Fruit fly (Drosophila melanogaster): ENCODE data around the gene CG42526.

CG42526 gene

DNA sequence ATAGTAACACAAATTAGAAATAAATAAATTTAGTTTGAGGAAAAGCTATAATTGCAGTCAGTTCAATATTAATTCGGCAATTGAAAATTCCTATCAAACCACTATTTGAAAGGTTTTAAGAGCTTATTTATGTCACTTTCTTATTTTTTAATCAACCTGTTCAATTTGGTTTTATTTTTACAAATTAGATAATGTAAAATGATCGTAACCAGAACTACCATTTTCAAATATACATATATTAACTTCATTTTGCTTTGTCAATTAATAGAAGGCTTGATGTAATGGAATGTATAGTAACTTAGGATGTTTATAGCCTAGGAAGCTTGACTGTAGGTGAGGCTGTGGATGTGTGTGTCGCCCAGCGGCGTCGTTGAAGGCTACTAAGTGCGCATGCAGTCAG lies 31.4 kb upstream of the CG42526 start (continued):
- TF ChIP-seq CG6683 (GFP tag; optimal IDR thresholded peaks at IDR 0.05) (no peak), wor (GFP tag; IDR thresholded peaks at IDR 0.05) (no peak), CG2120 (GFP tag; optimal IDR thresholded peaks at IDR 0.05) (peak; percentile 47), Hsf (GFP tag; optimal IDR thresholded peaks at IDR 0.05) (peak; percentile 8), Ptx1 (GFP tag; IDR thresholded peaks at IDR 0.05) (0 out of 2 replicates have a peak, but pooled peaks have one; percentile 23), nerfin-1 (tag; optimal IDR thresholded peaks at IDR 0.05) (peak; percentile 34), Hand (GFP tag; optimal IDR thresholded peaks at IDR 0.05) (peak; percentile 54), CG42726 (GFP tag; IDR thresholded peaks at IDR 0.05; ENCODE audit: partially characterized antibody) (no peak), CG12299 (tag; optimal IDR thresholded peaks at IDR 0.05) (no peak), CG13424 (tag; optimal IDR thresholded peaks at IDR 0.05) (peak; percentile 59), CG7271 (tag; optimal IDR thresholded peaks at IDR 0.05) (no peak), lilli (GFP tag; optimal IDR thresholded peaks at IDR 0.05) (peak; percentile 29), sima (GFP tag; optimal IDR thresholded peaks at IDR 0.05) (no peak), lab (GFP tag; optimal IDR thresholded peaks at IDR 0.05) (peak; percentile 52), onecut (GFP tag; IDR thresholded peaks at IDR 0.05) (no peak), danr (GFP tag; IDR thresholded peaks at IDR 0.05) (no peak), Med (GFP tag) (peak; percentile 55), CG15269 (tag; optimal IDR thresholded peaks at IDR 0.05) (peak; percentile 26), Hr51 (GFP tag; optimal IDR thresholded peaks at IDR 0.05) (peak in 1 of 2 experiments; percentile 43), CG9215 (GFP tag; IDR thresholded peaks at IDR 0.05) (peak; percentile 31; the same call in 1 of the 2 replicates), Asciz (GFP tag; optimal IDR thresholded peaks at IDR 0.05) (peak; percentile 7), az2 (GFP tag; optimal IDR thresholded peaks at IDR 0.05) (peak; percentile 15), HHEX (GFP tag; optimal IDR thresholded peaks at IDR 0.05) (no peak), Dek (tag; optimal IDR thresholded peaks at IDR 0.05) (peak; percentile 19), Dll (GFP tag; IDR thresholded peaks at IDR 0.05; ENCODE audit: partially characterized antibody) (no peak), CG1233 (GFP tag; optimal IDR thresholded peaks at IDR 0.05) (peak; percentile 31), pho (GFP tag; optimal IDR thresholded peaks at IDR 0.05) (peak; percentile 25), pb (GFP tag; optimal IDR thresholded peaks at IDR 0.05) (no peak), CG6765 (GFP tag; optimal IDR thresholded peaks at IDR 0.05) (peak; percentile 29), CG34376 (GFP tag; optimal IDR thresholded peaks at IDR 0.05) (peak; percentile 37), CG1602 (GFP tag; optimal IDR thresholded peaks at IDR 0.05) (peak; percentile 4), CG15601 (tag; optimal IDR thresholded peaks at IDR 0.05) (peak; percentile 10), dan (GFP tag; IDR thresholded peaks at IDR 0.05) (no peak), Eip74EF (GFP tag; optimal IDR thresholded peaks at IDR 0.05) (peak in 1 of 2 experiments; percentile 14), Meics (GFP tag; optimal IDR thresholded peaks at IDR 0.05) (peak; percentile 41), H15 (GFP tag; IDR thresholded peaks at IDR 0.05) (no peak), CG5180 (GFP tag; optimal IDR thresholded peaks at IDR 0.05) (peak; percentile 12), CG10543 (GFP tag; optimal IDR thresholded peaks at IDR 0.05) (peak; percentile 40), CG3281 (GFP tag; optimal IDR thresholded peaks at IDR 0.05) (peak; percentile 38), CG18599 (GFP tag; optimal IDR thresholded peaks at IDR 0.05) (peak; percentile 58), CG15073 (GFP tag; optimal IDR thresholded peaks at IDR 0.05) (no peak), Hr39 (optimal IDR thresholded peaks at IDR 0.05) (no peak), hbn (GFP tag; IDR thresholded peaks at IDR 0.05; ENCODE audit: partially characterized antibody) (no peak), ewg (GFP tag; optimal IDR thresholded peaks at IDR 0.05) (no peak), Rx (GFP tag; IDR thresholded peaks at IDR 0.05) (no peak), nmo (GFP tag; optimal IDR thresholded peaks at IDR 0.05) (peak; percentile 35), sens-2 (GFP tag; IDR thresholded peaks at IDR 0.05) (no peak), lola (GFP tag; optimal IDR thresholded peaks at IDR 0.05) (peak in 1 of 3 experiments; percentile 2), bsh (GFP tag; optimal IDR thresholded peaks at IDR 0.05) (peak in 1 of 2 experiments; percentile 29)
